Worm (Caenorhabditis elegans) whole organism, L2 larva: ENCODE results near the gene bris-1.

ENCODE experiments used
- F13H6.1 ChIP-seq: sonication (generic microtip); optimal IDR thresholded peaks from 2 replicates; lab custom pipeline; 2016; ENCODE audit warnings: missing genetic modification characterization, missing compliant biosample characterization
- R02D3.7 ChIP-seq: fragments of 150-350 bp; optimal IDR thresholded peaks from 2 replicates; lab custom pipeline; 2014; ENCODE audit warnings: missing biosample characterization, missing genetic modification characterization
- Y55F3AM.14 ChIP-seq: fragments of 200-800 bp; sonication (Bioruptor generic); optimal IDR thresholded peaks from 2 replicates; lab custom pipeline; 2018; ENCODE audit warnings: mild to moderate bottlenecking, missing genetic modification characterization, missing compliant biosample characterization
- alr-1 ChIP-seq: fragments of 150-350 bp; optimal IDR thresholded peaks from 2 replicates; lab custom pipeline; 2014; ENCODE audit warnings: missing biosample characterization, missing genetic modification characterization
- aly-2 ChIP-seq: fragments of 150-350 bp; optimal IDR thresholded peaks from 2 replicates; lab custom pipeline; 2014; ENCODE audit warnings: missing biosample characterization, missing genetic modification characterization
- ama-1 ChIP-seq: fragments of 150-350 bp; optimal IDR thresholded peaks from 2 replicates; lab custom pipeline; 2018; ENCODE audit warnings: inconsistent platforms
- blmp-1 ChIP-seq: sonication (generic microtip); optimal IDR thresholded peaks from 2 replicates; lab custom pipeline; 2017; ENCODE audit warnings: missing genetic modification characterization, mild to moderate bottlenecking, missing compliant biosample characterization, antibody characterized with exemption, moderate library complexity; ENCODE audit not compliant: insufficient read depth
- ceh-82 ChIP-seq: fragments of 150-350 bp; optimal IDR thresholded peaks from 2 replicates; lab custom pipeline; 2014; ENCODE audit warnings: missing biosample characterization, missing genetic modification characterization
- crh-2 ChIP-seq: sonication (generic microtip); optimal IDR thresholded peaks from 2 replicates; lab custom pipeline; 2017; ENCODE audit warnings: missing biosample characterization, missing genetic modification characterization
- dmd-4 ChIP-seq: sonication (generic microtip); optimal IDR thresholded peaks from 2 replicates; lab custom pipeline; 2017; ENCODE audit warnings: missing biosample characterization, missing genetic modification characterization
- egl-27 ChIP-seq: sonication (generic microtip); optimal IDR thresholded peaks from 3 replicates; lab custom pipeline; 2017; ENCODE audit warnings: missing biosample characterization, missing genetic modification reagents, missing genetic modification characterization
- elt-1 ChIP-seq: fragments of 150-350 bp; optimal IDR thresholded peaks from 2 replicates; lab custom pipeline; 2014; ENCODE audit warnings: missing biosample characterization, missing genetic modification characterization
- gmeb-1 ChIP-seq: fragments of 150-350 bp; optimal IDR thresholded peaks from 2 replicates; lab custom pipeline; 2014; ENCODE audit warnings: missing biosample characterization, missing genetic modification characterization
- lin-13 ChIP-seq: fragments of 150-350 bp; optimal IDR thresholded peaks from 2 replicates; lab custom pipeline; 2014; ENCODE audit warnings: missing biosample characterization, missing genetic modification reagents, missing genetic modification characterization
- lin-39 ChIP-seq: fragments of 150-350 bp; optimal IDR thresholded peaks from 2 replicates; lab custom pipeline; 2014; ENCODE audit warnings: missing biosample characterization, missing genetic modification reagents, missing genetic modification characterization
- lsy-2 ChIP-seq, 2 experiments: fragments of 150-350 bp in 1 of 2; sonication (generic microtip) in 1 of 2; optimal IDR thresholded peaks; 2 replicates each; lab custom pipeline; 2014 to 2017; ENCODE audit warnings: missing biosample characterization in 2 of 2, missing genetic modification characterization in 2 of 2
- mbf-1 ChIP-seq: sonication (generic microtip); optimal IDR thresholded peaks from 2 replicates; lab custom pipeline; 2017; ENCODE audit warnings: missing biosample characterization, missing genetic modification characterization
- nhr-10 ChIP-seq: sonication (generic microtip); optimal IDR thresholded peaks from 2 replicates; lab custom pipeline; 2017; ENCODE audit warnings: missing biosample characterization, missing genetic modification characterization
- nhr-11 ChIP-seq: fragments of 150-350 bp; optimal IDR thresholded peaks from 2 replicates; lab custom pipeline; 2014; ENCODE audit warnings: missing biosample characterization, missing genetic modification characterization
- nhr-12 ChIP-seq: fragments of 150-350 bp; optimal IDR thresholded peaks from 2 replicates; lab custom pipeline; 2014; ENCODE audit warnings: missing biosample characterization, missing genetic modification characterization
- nhr-21 ChIP-seq: fragments of 150-350 bp; optimal IDR thresholded peaks from 2 replicates; lab custom pipeline; 2014; ENCODE audit warnings: missing biosample characterization, missing genetic modification characterization
- nhr-23 ChIP-seq: fragments of 150-350 bp; optimal IDR thresholded peaks from 2 replicates; lab custom pipeline; 2014; ENCODE audit warnings: missing biosample characterization, missing genetic modification reagents, missing genetic modification characterization
- nhr-237 ChIP-seq: fragments of 150-350 bp; optimal IDR thresholded peaks from 2 replicates; lab custom pipeline; 2014; ENCODE audit warnings: missing biosample characterization, missing genetic modification characterization
- nhr-25 ChIP-seq: fragments of 150-350 bp; sonication (generic microtip); optimal IDR thresholded peaks from 3 replicates; lab custom pipeline; 2014; ENCODE audit warnings: missing biosample characterization, missing genetic modification characterization
- nhr-77 ChIP-seq: fragments of 150-350 bp; optimal IDR thresholded peaks from 2 replicates; lab custom pipeline; 2014; ENCODE audit warnings: missing biosample characterization, missing genetic modification characterization
- peb-1 ChIP-seq: fragments of 150-350 bp; optimal IDR thresholded peaks from 2 replicates; lab custom pipeline; 2014; ENCODE audit warnings: missing biosample characterization, missing genetic modification characterization
- sma-9 ChIP-seq, 2 experiments: fragments of 150-350 bp in 1 of 2; sonication (generic microtip) in 1 of 2; optimal IDR thresholded peaks; 2 replicates each; lab custom pipeline; 2014 to 2016; ENCODE audit warnings: missing genetic modification characterization in 2 of 2, mild to moderate bottlenecking in 1 of 2, missing biosample characterization in 1 of 2, missing compliant biosample characterization in 1 of 2, missing genetic modification reagents in 1 of 2, moderate library complexity in 1 of 2
- unc-55 ChIP-seq: fragments of 150-350 bp; sonication (generic microtip); optimal IDR thresholded peaks from 3 replicates; lab custom pipeline; 2014; ENCODE audit warnings: missing biosample characterization, missing genetic modification reagents, missing genetic modification characterization
- zag-1 ChIP-seq: fragments of 150-350 bp; optimal IDR thresholded peaks from 2 replicates; lab custom pipeline; 2014; ENCODE audit warnings: missing biosample characterization, missing genetic modification characterization
- ztf-1 ChIP-seq: fragments of 200-800 bp; sonication (Bioruptor generic); conservative IDR thresholded peaks from 2 replicates; pipeline ENCODE4 v1.3.6; 2022; ENCODE audit warnings: missing genetic modification characterization, missing compliant biosample characterization
- ztf-11 ChIP-seq: sonication (generic microtip); optimal IDR thresholded peaks from 2 replicates; lab custom pipeline; 2017; ENCODE audit warnings: missing biosample characterization, missing genetic modification characterization
- ztf-4 ChIP-seq: fragments of 150-350 bp; optimal IDR thresholded peaks from 2 replicates; lab custom pipeline; 2014; ENCODE audit warnings: missing biosample characterization, missing genetic modification characterization

Gene bris-1

DNA sequence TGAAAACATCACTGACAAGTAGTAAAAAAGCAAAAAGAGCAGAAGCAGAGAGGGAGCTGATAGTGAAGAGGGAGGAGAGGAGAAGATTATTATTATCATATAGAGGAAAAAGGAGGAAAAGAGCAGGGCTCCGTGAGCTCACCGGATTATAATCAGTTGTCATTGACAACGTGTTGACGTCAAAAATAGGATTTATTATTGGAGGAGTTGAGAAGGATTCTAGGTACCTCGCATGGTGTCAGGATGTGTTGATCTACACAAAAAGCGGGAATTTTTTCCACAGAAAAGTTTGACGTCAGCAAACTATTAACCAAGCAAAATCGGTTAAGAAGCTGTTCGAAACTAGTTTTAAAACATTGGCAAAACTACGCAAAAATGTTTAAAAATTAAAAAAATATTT, 45.0 kb downstream of the bris-1 start:
- TF ChIP-seq nhr-21, result no peak
- TF ChIP-seq unc-55, result no peak
- no peak for TF ChIP-seq aly-2 (tag; lab: Kevin White, UChicago)
- TF ChIP-seq egl-27 (tag; lab: Kevin White, UChicago), result no peak
- TF ChIP-seq nhr-237 (tag; lab: Kevin White, UChicago), result no peak
- no peak for TF ChIP-seq peb-1 (tag; lab: Kevin White, UChicago)
- TF ChIP-seq, all 48 proteins: peak for 0

DNA sequence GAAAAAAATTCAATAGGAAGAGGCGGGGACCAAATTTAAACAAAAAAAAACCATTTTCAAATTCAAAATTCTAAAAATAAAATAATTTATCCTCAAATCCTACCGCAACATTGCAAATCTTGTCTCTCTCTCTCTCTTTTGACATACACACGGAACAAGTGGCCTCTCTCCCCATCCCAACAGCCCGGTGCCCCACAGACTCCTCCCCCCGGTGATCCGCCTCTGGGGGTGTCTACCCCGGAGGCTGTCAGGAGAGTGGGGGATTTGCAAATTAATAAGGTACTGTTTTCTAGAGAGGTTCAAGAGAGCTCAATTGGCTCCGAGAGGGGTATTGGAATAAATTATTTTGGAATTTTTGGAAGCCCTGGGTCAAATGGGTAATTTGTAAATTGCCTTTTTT, 51.4 kb downstream of the bris-1 start:
- no peak for TF ChIP-seq ztf-4 (tag; lab: Kevin White, UChicago)
- no peak for TF ChIP-seq alr-1
- TF ChIP-seq ceh-82 (tag; lab: Kevin White, UChicago), result no peak
- TF ChIP-seq ztf-1 (GFP tag; lab: Robert Waterston, UW), result no peak
- TF ChIP-seq nhr-237 (tag; lab: Kevin White, UChicago), result no peak

DNA sequence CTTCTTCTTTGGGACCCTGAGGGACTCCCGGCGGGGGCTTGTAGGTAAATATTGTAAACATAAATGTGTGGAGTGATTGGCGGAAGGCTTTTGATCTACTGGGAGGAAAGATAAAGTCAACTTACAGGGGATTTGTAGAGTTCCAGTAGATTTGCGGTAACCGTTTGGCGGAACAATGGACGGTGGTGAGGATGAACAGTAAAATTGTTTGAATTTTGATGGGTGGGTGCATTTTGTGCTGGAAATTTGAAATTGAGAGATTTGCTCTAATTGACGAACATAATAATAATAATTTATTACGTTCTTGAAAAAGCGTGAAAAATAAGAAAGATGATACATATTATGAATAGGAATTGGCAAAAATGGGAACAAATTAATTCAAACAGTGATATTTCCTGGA, 52.5 kb downstream of the bris-1 start, which contains the start of gene vab-2:
Gene vab-2, minus strand, starts transcription at position 238 of the 400 bp plus-strand sequence.
- TF ChIP-seq zag-1 (tag; lab: Kevin White, UChicago) (no peak), unc-55 (no peak), ama-1 (lab: Kevin White, UChicago) (no peak), nhr-77 (no peak), nhr-25 (tag; lab: Kevin White, UChicago) (no peak), peb-1 (tag; lab: Kevin White, UChicago) (no peak), ztf-4 (tag; lab: Kevin White, UChicago) (no peak), ztf-11 (tag; lab: Kevin White, UChicago) (no peak), R02D3.7 (tag; lab: Kevin White, UChicago) (no peak), gmeb-1 (no peak), lin-13 (no peak), mbf-1 (tag; lab: Kevin White, UChicago) (no peak), ztf-1 (GFP tag; lab: Robert Waterston, UW) (no peak), F13H6.1 (tag; lab: Kevin White, UChicago) (no peak), ceh-82 (tag; lab: Kevin White, UChicago) (no peak), egl-27 (tag; lab: Kevin White, UChicago) (no peak)
- TF ChIP-seq, all 48 proteins: peak for 0

DNA sequence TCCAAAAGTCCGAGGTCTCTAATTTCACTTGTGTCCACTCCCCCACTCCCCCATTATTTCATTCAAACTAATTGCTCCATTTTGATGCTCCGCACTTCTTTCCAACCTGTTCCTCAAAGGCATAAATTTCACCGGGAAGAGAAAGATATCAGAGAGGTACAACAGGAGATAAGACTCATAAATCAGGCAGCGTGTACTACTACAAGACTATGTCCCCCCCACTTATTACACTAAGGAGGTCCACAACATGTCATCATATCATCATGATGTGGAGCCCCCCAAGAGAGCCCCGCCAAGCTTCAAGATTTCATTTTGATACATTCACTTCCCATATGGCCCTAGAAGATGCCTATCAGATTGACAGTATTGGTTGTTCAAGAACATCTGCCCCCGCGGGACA, 53.7 kb downstream of the bris-1 start:
- TF ChIP-seq gmeb-1 (no peak), ztf-1 (GFP tag; lab: Robert Waterston, UW) (no peak), ceh-82 (tag; lab: Kevin White, UChicago) (no peak), elt-1 (tag; lab: Kevin White, UChicago) (no peak), ama-1 (lab: Kevin White, UChicago) (no peak), ztf-11 (tag; lab: Kevin White, UChicago) (no peak), blmp-1 (no peak), ztf-4 (tag; lab: Kevin White, UChicago) (no peak), nhr-10 (no peak), lsy-2 (tag; optimal IDR thresholded peaks at IDR 0.05; lab: Kevin White, UChicago) (no peak), nhr-23 (tag; lab: Kevin White, UChicago) (no peak)

DNA sequence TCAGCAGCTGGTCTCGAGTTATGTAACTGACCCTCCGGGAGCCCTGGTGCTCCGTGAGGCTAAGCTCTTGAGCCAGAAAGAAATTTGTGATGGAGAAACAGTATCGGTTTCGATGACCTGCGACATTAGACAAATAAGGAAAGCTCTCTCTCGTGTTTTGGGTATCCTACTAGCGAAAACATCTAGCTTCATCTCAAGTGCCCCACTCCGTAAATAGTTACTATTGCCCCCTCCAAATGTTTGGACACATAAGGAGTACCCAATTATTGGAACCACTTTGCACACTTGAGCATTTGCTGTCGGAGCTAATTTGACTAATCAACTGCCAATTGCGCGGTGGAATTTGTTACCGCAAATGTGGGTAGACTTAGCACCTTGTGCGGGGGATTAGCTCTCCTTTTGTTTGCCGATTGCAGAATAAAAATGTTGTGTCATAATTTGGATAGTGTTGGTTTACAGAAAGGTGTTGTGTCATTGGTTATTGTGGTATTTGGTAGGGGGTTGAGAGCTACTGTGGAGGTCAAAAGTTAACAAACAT, 55.0 kb downstream of the bris-1 start:
- TF ChIP-seq Y55F3AM.14 (GFP tag; lab: Kevin White, UChicago) (no peak), sma-9 (GFP tag; optimal IDR thresholded peaks at IDR 0.05; lab: Kevin White, UChicago) (no peak), sma-9 (tag; optimal IDR thresholded peaks at IDR 0.05; lab: Kevin White, UChicago) (no peak), dmd-4 (tag; lab: Kevin White, UChicago) (no peak), lsy-2 (tag; optimal IDR thresholded peaks at IDR 0.05; lab: Kevin White, UChicago) (no peak), R02D3.7 (tag; lab: Kevin White, UChicago) (no peak), nhr-25 (tag; lab: Kevin White, UChicago) (no peak), nhr-11 (tag; lab: Kevin White, UChicago) (no peak), lin-39 (tag; lab: Kevin White, UChicago) (no peak), crh-2 (tag; lab: Kevin White, UChicago) (no peak), nhr-21 (no peak), nhr-12 (no peak)
- TF ChIP-seq, all 48 proteins: peak for 0
